Fruit fly (Drosophila melanogaster) whole organism, embryonic: ENCODE measurements around the gene Grip75.

ENCODE experiments used
- ATbp ChIP-seq: fragments of 200-800 bp; sonication (Bioruptor generic); optimal IDR thresholded peaks from 2 replicates; lab custom pipeline; 2017; ENCODE audit warnings: missing biosample characterization, mild to moderate bottlenecking, missing genetic modification characterization, missing genetic modification reagents
- Adf1 ChIP-seq: fragments of 200-800 bp; sonication (Bioruptor generic); IDR thresholded peaks from 2 replicates; pipeline ENCODE4 v1.3.6; 2022; ENCODE audit warnings: missing biosample characterization, missing genetic modification characterization
- B-H1 ChIP-seq: fragments of 200-800 bp; sonication (Bioruptor generic); IDR thresholded peaks from 3 replicates; pipeline ENCODE4 v1.3.6; 2022; ENCODE audit warnings: missing biosample characterization, missing genetic modification characterization
- Bgb ChIP-seq: fragments of 200-800 bp; sonication (Bioruptor generic); IDR thresholded peaks from 2 replicates; pipeline ENCODE4 v1.3.6; 2022; ENCODE audit warnings: missing biosample characterization, missing genetic modification characterization; ENCODE audit not compliant: partially characterized antibody
- CG11456 ChIP-seq: fragments of 200-800 bp; sonication (Bioruptor generic); IDR thresholded peaks from 3 replicates; pipeline ENCODE4 v1.3.6; 2022; ENCODE audit warnings: missing biosample characterization, missing genetic modification characterization
- CG11695 ChIP-seq: fragments of 200-800 bp; sonication (Bioruptor generic); IDR thresholded peaks from 3 replicates; pipeline ENCODE4 v1.3.6; 2022; ENCODE audit warnings: missing biosample characterization, missing genetic modification characterization
- CG13287 ChIP-seq: fragments of 200-800 bp; sonication (Bioruptor generic); IDR thresholded peaks from 2 replicates; pipeline ENCODE4 v1.3.6; 2022; ENCODE audit warnings: missing biosample characterization, missing genetic modification characterization; ENCODE audit not compliant: partially characterized antibody
- CG14441 ChIP-seq: fragments of 200-800 bp; sonication (Bioruptor generic); IDR thresholded peaks from 2 replicates; pipeline ENCODE4 v1.3.6; 2022; ENCODE audit warnings: missing biosample characterization, missing genetic modification characterization
- CG14710 ChIP-seq: fragments of 200-800 bp; sonication (Bioruptor generic); optimal IDR thresholded peaks from 3 replicates; lab custom pipeline; 2019; ENCODE audit warnings: missing biosample characterization, mild to moderate bottlenecking, missing genetic modification characterization, moderate library complexity
- CG1647 ChIP-seq: fragments of 200-800 bp; sonication (Bioruptor generic); optimal IDR thresholded peaks from 3 replicates; lab custom pipeline; 2016; ENCODE audit warnings: missing biosample characterization, missing genetic modification characterization
- CG16813 ChIP-seq: fragments of 200-800 bp; sonication (Bioruptor generic); IDR thresholded peaks from 3 replicates; pipeline ENCODE4 v1.3.6; 2022; ENCODE audit warnings: missing biosample characterization, missing genetic modification characterization; ENCODE audit not compliant: partially characterized antibody
- CG2678 ChIP-seq: fragments of 200-800 bp; sonication (Bioruptor generic); optimal IDR thresholded peaks from 3 replicates; lab custom pipeline; 2019; ENCODE audit warnings: missing biosample characterization, mild to moderate bottlenecking, missing genetic modification characterization, moderate library complexity
- CG30403 ChIP-seq: fragments of 200-800 bp; sonication (Bioruptor generic); optimal IDR thresholded peaks from 3 replicates; lab custom pipeline; 2016; ENCODE audit warnings: missing biosample characterization, missing genetic modification characterization
- CG33213 ChIP-seq: fragments of 200-800 bp; sonication (Bioruptor generic); optimal IDR thresholded peaks from 3 replicates; lab custom pipeline; 2016; ENCODE audit warnings: missing biosample characterization, missing genetic modification characterization
- CG34422 ChIP-seq: fragments of 200-800 bp; sonication (Bioruptor generic); IDR thresholded peaks from 3 replicates; pipeline ENCODE4 v1.3.6; 2022; ENCODE audit warnings: missing biosample characterization, missing genetic modification characterization
- CG7963 ChIP-seq: fragments of 200-800 bp; sonication (Bioruptor generic); IDR thresholded peaks from 3 replicates; pipeline ENCODE4 v1.3.6; 2022; ENCODE audit warnings: missing biosample characterization, missing genetic modification characterization; ENCODE audit not compliant: partially characterized antibody
- CG8290 ChIP-seq, 3 experiments: fragments of 200-800 bp; sonication (Bioruptor generic); optimal IDR thresholded peaks; 2 replicates each; lab custom pipeline; 2016 to 2019; ENCODE audit warnings: missing biosample characterization in 3 of 3, missing genetic modification characterization in 3 of 3, mild to moderate bottlenecking in 2 of 3, moderate library complexity in 1 of 3
- CG9932 ChIP-seq: fragments of 200-800 bp; sonication (Bioruptor generic); IDR thresholded peaks from 2 replicates; pipeline ENCODE4 v1.3.6; 2022; ENCODE audit warnings: missing biosample characterization, missing genetic modification characterization
- Chrac-16 ChIP-seq: fragments of 200-800 bp; sonication (Bioruptor generic); optimal IDR thresholded peaks from 3 replicates; lab custom pipeline; 2016; ENCODE audit warnings: missing biosample characterization, missing genetic modification characterization
- Dek ChIP-seq: fragments of 200-800 bp; sonication (Bioruptor generic); optimal IDR thresholded peaks from 3 replicates; lab custom pipeline; 2019; ENCODE audit warnings: missing biosample characterization, mild to moderate bottlenecking, missing genetic modification characterization, moderate library complexity
- Dll ChIP-seq: fragments of 200-800 bp; sonication (Bioruptor generic); IDR thresholded peaks from 4 replicates; pipeline ENCODE4 v1.3.6; 2022; ENCODE audit warnings: missing biosample characterization, missing genetic modification characterization; ENCODE audit not compliant: partially characterized antibody
- Dp ChIP-seq: fragments of 200-800 bp; sonication (Bioruptor generic); optimal IDR thresholded peaks from 2 replicates; lab custom pipeline; 2018; ENCODE audit warnings: missing biosample characterization, mild to moderate bottlenecking, missing genetic modification characterization, moderate library complexity
- Hr51 ChIP-seq, 2 experiments: fragments of 200-800 bp; sonication (Bioruptor generic); optimal IDR thresholded peaks; 2 replicates in 1 of 2; 3 replicates in 1 of 2; lab custom pipeline; 2016 to 2018; ENCODE audit warnings: missing biosample characterization in 2 of 2, missing genetic modification characterization in 2 of 2, mild to moderate bottlenecking in 1 of 2, moderate library complexity in 1 of 2
- NFAT ChIP-seq: fragments of 200-800 bp; sonication (Bioruptor generic); IDR thresholded peaks from 2 replicates; pipeline ENCODE4 v1.3.6; 2022; ENCODE audit warnings: missing biosample characterization, missing genetic modification characterization
- Oli ChIP-seq: fragments of 200-800 bp; sonication (Bioruptor generic); optimal IDR thresholded peaks from 2 replicates; lab custom pipeline; 2018; ENCODE audit warnings: missing biosample characterization, mild to moderate bottlenecking, missing genetic modification characterization, moderate library complexity
- Opbp ChIP-seq: fragments of 200-800 bp; sonication (Bioruptor generic); IDR thresholded peaks from 3 replicates; pipeline ENCODE4 v1.3.6; 2022; ENCODE audit warnings: missing biosample characterization, missing genetic modification characterization; ENCODE audit not compliant: partially characterized antibody
- Pdp1 ChIP-seq, 2 experiments: fragments of 200-800 bp; sonication (Bioruptor generic); optimal IDR thresholded peaks; 3 replicates each; lab custom pipeline; 2016; ENCODE audit warnings: missing biosample characterization in 2 of 2, missing genetic modification characterization in 2 of 2, mild to moderate bottlenecking in 1 of 2, moderate library complexity in 1 of 2
- Rfx ChIP-seq: fragments of 200-800 bp; sonication (Bioruptor generic); IDR thresholded peaks from 2 replicates; pipeline ENCODE4 v1.3.6; 2022; ENCODE audit warnings: missing biosample characterization, missing genetic modification characterization
- Sry-β ChIP-seq: fragments of 200-800 bp; sonication (Bioruptor generic); optimal IDR thresholded peaks from 2 replicates; lab custom pipeline; 2018; ENCODE audit warnings: missing biosample characterization, mild to moderate bottlenecking, missing genetic modification characterization, moderate library complexity
- Vsx1 ChIP-seq: fragments of 200-800 bp; sonication (Bioruptor generic); optimal IDR thresholded peaks from 2 replicates; lab custom pipeline; 2017; ENCODE audit warnings: missing biosample characterization, mild to moderate bottlenecking, missing genetic modification characterization, missing genetic modification reagents
- YL-1 ChIP-seq: fragments of 200-800 bp; sonication (Bioruptor generic); optimal IDR thresholded peaks from 3 replicates; lab custom pipeline; 2017; ENCODE audit warnings: missing biosample characterization, mild to moderate bottlenecking, missing genetic modification characterization
- amos ChIP-seq: fragments of 200-800 bp; sonication (Bioruptor generic); IDR thresholded peaks from 2 replicates; pipeline ENCODE4 v1.3.6; 2022; ENCODE audit warnings: missing biosample characterization, missing genetic modification characterization; ENCODE audit not compliant: partially characterized antibody
- bbx ChIP-seq: fragments of 200-800 bp; sonication (Bioruptor generic); IDR thresholded peaks from 2 replicates; pipeline ENCODE4 v1.3.6; 2022; ENCODE audit warnings: missing biosample characterization, missing genetic modification characterization; ENCODE audit not compliant: partially characterized antibody
- bsh ChIP-seq, 2 experiments: fragments of 200-800 bp; sonication (Bioruptor generic); optimal IDR thresholded peaks; 2 replicates each; lab custom pipeline; 2017 to 2018; ENCODE audit warnings: mild to moderate bottlenecking in 2 of 2, missing biosample characterization in 2 of 2, missing genetic modification characterization in 2 of 2, moderate library complexity in 1 of 2
- chinmo ChIP-seq: fragments of 200-800 bp; sonication (Bioruptor generic); IDR thresholded peaks from 4 replicates; pipeline ENCODE4 v1.3.6; 2022; ENCODE audit warnings: missing biosample characterization, missing genetic modification characterization; ENCODE audit not compliant: partially characterized antibody
- dan ChIP-seq: fragments of 200-800 bp; sonication (Bioruptor generic); IDR thresholded peaks from 2 replicates; pipeline ENCODE4 v1.3.6; 2022; ENCODE audit warnings: missing biosample characterization, missing genetic modification characterization
- fd3F ChIP-seq: fragments of 200-800 bp; sonication (Bioruptor generic); optimal IDR thresholded peaks from 2 replicates; lab custom pipeline; 2018; ENCODE audit warnings: missing biosample characterization, mild to moderate bottlenecking, missing genetic modification characterization, moderate library complexity
- fru ChIP-seq: fragments of >200 bp; optimal IDR thresholded peaks from 2 replicates; lab custom pipeline; 2017
- luna ChIP-seq: fragments of 200-800 bp; sonication (Bioruptor generic); optimal IDR thresholded peaks from 2 replicates; lab custom pipeline; 2016; ENCODE audit warnings: missing biosample characterization, missing genetic modification characterization
- mld ChIP-seq: fragments of 200-800 bp; sonication (Bioruptor generic); IDR thresholded peaks from 3 replicates; pipeline ENCODE4 v1.3.6; 2022; ENCODE audit warnings: missing biosample characterization, missing genetic modification characterization; ENCODE audit not compliant: partially characterized antibody
- phol ChIP-seq: fragments of 200-800 bp; sonication (Bioruptor generic); optimal IDR thresholded peaks from 3 replicates; lab custom pipeline; 2018; ENCODE audit warnings: missing biosample characterization, mild to moderate bottlenecking, missing genetic modification characterization, moderate library complexity
- rib ChIP-seq: fragments of 200-800 bp; sonication (Bioruptor generic); IDR thresholded peaks from 2 replicates; pipeline ENCODE4 v1.3.6; 2022; ENCODE audit warnings: missing biosample characterization, missing genetic modification characterization
- sna ChIP-seq: fragments of 200-800 bp; sonication (Bioruptor generic); IDR thresholded peaks from 2 replicates; pipeline ENCODE4 v1.3.6; 2022; ENCODE audit warnings: missing biosample characterization, missing genetic modification characterization; ENCODE audit not compliant: partially characterized antibody
- sqz ChIP-seq: fragments of 200-800 bp; sonication (Bioruptor generic); optimal IDR thresholded peaks from 3 replicates; lab custom pipeline; 2018; ENCODE audit warnings: missing biosample characterization, mild to moderate bottlenecking, missing genetic modification characterization
- sr ChIP-seq: fragments of 200-800 bp; sonication (Bioruptor generic); IDR thresholded peaks from 3 replicates; pipeline ENCODE4 v1.3.6; 2022; ENCODE audit warnings: missing biosample characterization, missing genetic modification characterization
- stwl ChIP-seq: fragments of 200-800 bp; sonication (Bioruptor generic); optimal IDR thresholded peaks from 3 replicates; lab custom pipeline; 2018; ENCODE audit warnings: missing biosample characterization, mild to moderate bottlenecking, missing genetic modification characterization, moderate library complexity
- tna ChIP-seq: fragments of 200-800 bp; sonication (Bioruptor generic); IDR thresholded peaks from 2 replicates; pipeline ENCODE4 v1.3.6; 2022; ENCODE audit warnings: missing biosample characterization, missing genetic modification characterization; ENCODE audit not compliant: partially characterized antibody
- zen ChIP-seq: fragments of 200-800 bp; sonication (Bioruptor generic); optimal IDR thresholded peaks from 3 replicates; lab custom pipeline; 2018; ENCODE audit warnings: missing biosample characterization, mild to moderate bottlenecking, missing genetic modification characterization, moderate library complexity

The Grip75 gene

DNA sequence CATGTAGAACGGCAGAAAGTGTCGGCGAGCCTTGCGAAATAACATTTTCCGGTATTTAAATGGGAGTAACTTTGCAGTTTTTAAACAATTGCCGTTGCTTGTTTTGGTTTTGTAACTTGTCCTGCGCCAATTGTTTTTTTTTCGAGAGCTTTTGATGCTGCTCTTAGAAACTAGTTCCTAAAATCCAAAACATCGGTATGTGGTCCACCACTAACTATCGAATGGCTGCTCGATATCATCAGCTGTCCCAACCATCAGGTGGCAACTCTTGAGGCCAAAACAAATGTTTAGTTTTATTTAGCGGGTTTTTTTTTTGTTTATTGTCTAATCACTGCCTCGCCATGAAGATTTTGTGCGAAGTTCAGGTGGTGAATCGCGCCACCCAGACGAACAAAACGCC is 34.0 kb downstream of the Grip75 start, which contains the start of the genes Fatp1 and Lrr47 (continued):
- TF ChIP-seq Bgb (GFP tag; lab: Robert Waterston, UW) (peak; percentile 91), sqz (GFP tag; lab: Kevin White, UChicago) (peak; percentile 76), CG30403 (peak; percentile 7), Rfx (peak; percentile 24; the same call in 1 of the 2 replicates), NFAT (GFP tag; lab: Robert Waterston, UW) (peak; percentile 22; the same call in 1 of the 2 replicates), chinmo (GFP tag; lab: Robert Waterston, UW) (peak; percentile 87; the same call in 3 of the 4 replicates), phol (tag; lab: Kevin White, UChicago) (no peak), Chrac-16 (no peak), mld (GFP tag; lab: Robert Waterston, UW) (peak; percentile 79; the same call in 1 of the 3 replicates), CG14441 (GFP tag; lab: Robert Waterston, UW) (no peak), luna (GFP tag; lab: Kevin White, UChicago) (no peak), Sry-β (GFP tag; lab: Kevin White, UChicago) (peak; percentile 14), Vsx1 (GFP tag; lab: Kevin White, UChicago) (no peak), CG14710 (tag; lab: Kevin White, UChicago) (peak; percentile 25), zen (no peak), bsh (GFP tag; optimal IDR thresholded peaks at IDR 0.05; lab: Kevin White, UChicago) (no peak), tna (GFP tag; lab: Robert Waterston, UW) (peak; percentile 79), CG9932 (GFP tag; lab: Robert Waterston, UW) (peak; percentile 58; the same call in 1 of the 2 replicates), Opbp (GFP tag; lab: Robert Waterston, UW) (peak; percentile 90), CG11456 (GFP tag; lab: Robert Waterston, UW) (no peak), YL-1 (peak; percentile 32), CG11695 (no peak), CG2678 (tag; lab: Kevin White, UChicago) (no peak), Hr51 (GFP tag; optimal IDR thresholded peaks at IDR 0.05; lab: Kevin White, UChicago) (no peak), CG34422 (GFP tag; lab: Robert Waterston, UW) (0 out of 3 replicates have a peak, but pooled peaks have one; percentile 6), fru (lab: Kevin White, UChicago) (no peak), CG33213 (GFP tag; lab: Kevin White, UChicago) (peak; percentile 44), CG13287 (GFP tag; lab: Robert Waterston, UW) (peak; percentile 90), amos (GFP tag; lab: Robert Waterston, UW) (peak; percentile 94), Dp (GFP tag; lab: Kevin White, UChicago) (peak; percentile 36), ATbp (GFP tag; lab: Kevin White, UChicago) (no peak), rib (GFP tag; lab: Robert Waterston, UW) (no peak), stwl (peak; percentile 41), Pdp1 (GFP tag; optimal IDR thresholded peaks at IDR 0.05; lab: Kevin White, UChicago) (peak in 1 of 2 experiments; percentile 54), Adf1 (GFP tag; lab: Robert Waterston, UW) (no peak), CG1647 (GFP tag; lab: Kevin White, UChicago) (no peak), Dll (GFP tag; lab: Robert Waterston, UW) (peak; percentile 86), sna (GFP tag; lab: Robert Waterston, UW) (peak; percentile 80), dan (GFP tag; lab: Robert Waterston, UW) (no peak), Oli (tag; lab: Kevin White, UChicago) (no peak), B-H1 (GFP tag; lab: Robert Waterston, UW) (no peak), CG16813 (GFP tag; lab: Robert Waterston, UW) (peak; percentile 82), Dek (tag; lab: Kevin White, UChicago) (no peak), CG8290 (GFP tag; optimal IDR thresholded peaks at IDR 0.05; lab: Kevin White, UChicago) (no peak), CG8290 (tag; optimal IDR thresholded peaks at IDR 0.05; lab: Kevin White, UChicago) (peak in 1 of 2 experiments; percentile 36), CG7963 (peak; percentile 81), fd3F (GFP tag; lab: Kevin White, UChicago) (no peak), bbx (GFP tag; lab: Robert Waterston, UW) (peak; percentile 90), sr (GFP tag; lab: Robert Waterston, UW) (no peak)
